Worm (Caenorhabditis elegans) whole organism, late embryonic: ENCODE data around the gene cpna-4.
A peak's percentile ranks its signal among the peaks of the same experiment; 100 is the strongest.

Experiments used
- K02D7.2 ChIP-seq: sonication (generic microtip); optimal IDR thresholded peaks from 2 replicates; lab custom pipeline; 2017; ENCODE audit warnings: mild to moderate bottlenecking, missing genetic modification characterization, missing compliant biosample characterization
- T23F11.4 ChIP-seq: fragments of 200-800 bp; sonication (Bioruptor generic); optimal IDR thresholded peaks from 2 replicates; lab custom pipeline; 2018; ENCODE audit warnings: mild to moderate bottlenecking, missing genetic modification characterization, missing compliant biosample characterization
- ahr-1 ChIP-seq: sonication (generic microtip); optimal IDR thresholded peaks from 2 replicates; lab custom pipeline; 2016; ENCODE audit warnings: missing genetic modification characterization, missing compliant biosample characterization
- ceh-14 ChIP-seq: sonication (generic microtip); optimal IDR thresholded peaks from 2 replicates; lab custom pipeline; 2016; ENCODE audit warnings: missing genotype, missing genetic modification characterization, missing compliant biosample characterization
- ceh-19 ChIP-seq: fragments of 200-800 bp; sonication (Bioruptor generic); optimal IDR thresholded peaks from 2 replicates; lab custom pipeline; 2018; ENCODE audit warnings: mild to moderate bottlenecking, missing genetic modification characterization, missing compliant biosample characterization
- ceh-24 ChIP-seq: sonication (generic microtip); optimal IDR thresholded peaks from 2 replicates; lab custom pipeline; 2016; ENCODE audit warnings: mild to moderate bottlenecking, missing genetic modification characterization, missing compliant biosample characterization
- ceh-30 ChIP-seq: fragments of 150-350 bp; optimal IDR thresholded peaks from 2 replicates; lab custom pipeline; 2014; ENCODE audit warnings: missing biosample characterization, missing genetic modification characterization
- ceh-31 ChIP-seq: sonication (generic microtip); optimal IDR thresholded peaks from 2 replicates; lab custom pipeline; 2016; ENCODE audit warnings: missing genetic modification characterization, missing compliant biosample characterization
- ceh-34 ChIP-seq: sonication (generic microtip); optimal IDR thresholded peaks from 2 replicates; lab custom pipeline; 2016; ENCODE audit warnings: mild to moderate bottlenecking, missing genetic modification characterization, missing compliant biosample characterization
- ceh-45 ChIP-seq: fragments of 200-800 bp; sonication (Bioruptor generic); IDR thresholded peaks from 2 replicates; pipeline ENCODE4 v1.3.6; 2022; ENCODE audit warnings: missing genetic modification reagents, missing genetic modification characterization, missing compliant biosample characterization
- ceh-6 ChIP-seq: fragments of 200-800 bp; sonication (Bioruptor generic); optimal IDR thresholded peaks from 2 replicates; lab custom pipeline; 2018; ENCODE audit warnings: mild to moderate bottlenecking, missing genetic modification characterization, missing compliant biosample characterization
- ceh-9 ChIP-seq: sonication (generic microtip); optimal IDR thresholded peaks from 2 replicates; lab custom pipeline; 2016; ENCODE audit warnings: mild to moderate bottlenecking, missing genetic modification characterization, inconsistent platforms, missing compliant biosample characterization
- che-1 ChIP-seq: sonication (generic microtip); optimal IDR thresholded peaks from 2 replicates; lab custom pipeline; 2016; ENCODE audit warnings: mild to moderate bottlenecking, missing genetic modification characterization, missing compliant biosample characterization
- dmd-4 ChIP-seq: sonication (generic microtip); optimal IDR thresholded peaks from 2 replicates; lab custom pipeline; 2016; ENCODE audit warnings: borderline replicate concordance, missing genetic modification characterization, missing compliant biosample characterization
- elt-2 ChIP-seq: sonication (generic microtip); optimal IDR thresholded peaks from 2 replicates; lab custom pipeline; 2016; ENCODE audit warnings: missing genetic modification reagents, missing genetic modification characterization, missing compliant biosample characterization
- elt-4 ChIP-seq: sonication (generic microtip); optimal IDR thresholded peaks from 2 replicates; lab custom pipeline; 2016; ENCODE audit warnings: missing genetic modification characterization, missing compliant biosample characterization
- ets-4 ChIP-seq: sonication (generic microtip); optimal IDR thresholded peaks from 2 replicates; lab custom pipeline; 2016; ENCODE audit warnings: missing genetic modification characterization, missing compliant biosample characterization
- fax-1 ChIP-seq: sonication (generic microtip); optimal IDR thresholded peaks from 2 replicates; lab custom pipeline; 2016; ENCODE audit warnings: missing genotype, missing genetic modification characterization, missing compliant biosample characterization
- fkh-10 ChIP-seq: fragments of 150-350 bp; optimal IDR thresholded peaks from 2 replicates; lab custom pipeline; 2014; ENCODE audit warnings: missing biosample characterization, missing genetic modification reagents, missing genetic modification characterization
- hlh-13 ChIP-seq: fragments of 200-800 bp; sonication (Bioruptor generic); optimal IDR thresholded peaks from 2 replicates; lab custom pipeline; 2018; ENCODE audit warnings: mild to moderate bottlenecking, missing genetic modification characterization, missing compliant biosample characterization
- hlh-15 ChIP-seq: sonication (generic microtip); optimal IDR thresholded peaks from 2 replicates; lab custom pipeline; 2016; ENCODE audit warnings: missing genetic modification characterization, missing compliant biosample characterization
- hlh-30 ChIP-seq: sonication (generic microtip); optimal IDR thresholded peaks from 2 replicates; lab custom pipeline; 2017; ENCODE audit warnings: antibody characterized with exemption, missing genetic modification characterization, missing compliant biosample characterization; ENCODE audit not compliant: insufficient read depth
- hlh-6 ChIP-seq: sonication (generic microtip); optimal IDR thresholded peaks from 2 replicates; lab custom pipeline; 2016; ENCODE audit warnings: missing genotype, missing genetic modification characterization, missing compliant biosample characterization
- lin-11 ChIP-seq: fragments of 200-800 bp; sonication (Bioruptor generic); optimal IDR thresholded peaks from 2 replicates; lab custom pipeline; 2018; ENCODE audit warnings: mild to moderate bottlenecking, missing genetic modification characterization, missing compliant biosample characterization
- nfya-1 ChIP-seq: sonication (generic microtip); optimal IDR thresholded peaks from 2 replicates; lab custom pipeline; 2017; ENCODE audit warnings: missing genetic modification characterization, mild to moderate bottlenecking, missing compliant biosample characterization, antibody characterized with exemption, moderate library complexity
- pat-9 ChIP-seq: fragments of 200-800 bp; sonication (Bioruptor generic); optimal IDR thresholded peaks from 2 replicates; lab custom pipeline; 2018; ENCODE audit warnings: mild to moderate bottlenecking, missing genetic modification characterization, moderate library complexity, missing compliant biosample characterization
- pha-2 ChIP-seq: sonication (generic microtip); optimal IDR thresholded peaks from 2 replicates; lab custom pipeline; 2017; ENCODE audit warnings: mild to moderate bottlenecking, missing genetic modification characterization, missing compliant biosample characterization
- pha-4 ChIP-seq: fragments of 150-350 bp; optimal IDR thresholded peaks from 2 replicates; lab custom pipeline; 2018; ENCODE audit warnings: missing biosample characterization, missing genetic modification reagents, missing genetic modification characterization
- pros-1 ChIP-seq: fragments of 150-350 bp; optimal IDR thresholded peaks from 2 replicates; lab custom pipeline; 2014; ENCODE audit warnings: missing biosample characterization, missing genetic modification reagents, missing genetic modification characterization
- ref-2 ChIP-seq: sonication (generic microtip); optimal IDR thresholded peaks from 2 replicates; lab custom pipeline; 2016; ENCODE audit warnings: missing genetic modification characterization, missing compliant biosample characterization
- sdc-2 ChIP-seq: sonication (generic microtip); optimal IDR thresholded peaks from 2 replicates; lab custom pipeline; 2016; ENCODE audit warnings: missing genotype, missing genetic modification characterization, missing compliant biosample characterization
- sox-4 ChIP-seq: sonication (generic microtip); optimal IDR thresholded peaks from 2 replicates; lab custom pipeline; 2017; ENCODE audit warnings: mild to moderate bottlenecking, missing genetic modification characterization, inconsistent platforms, missing compliant biosample characterization
- tbx-7 ChIP-seq: sonication (generic microtip); optimal IDR thresholded peaks from 2 replicates; lab custom pipeline; 2016; ENCODE audit warnings: missing genotype, missing genetic modification characterization, missing compliant biosample characterization
- ttx-3 ChIP-seq: sonication (generic microtip); optimal IDR thresholded peaks from 2 replicates; lab custom pipeline; 2016; ENCODE audit warnings: missing genetic modification reagents, missing genetic modification characterization, missing compliant biosample characterization
- unc-3 ChIP-seq, 2 experiments: fragments of 200-800 bp in 1 of 2; sonication (Bioruptor generic) in 1 of 2; sonication (generic microtip) in 1 of 2; conservative IDR thresholded peaks in 1 of 2; optimal IDR thresholded peaks in 1 of 2; 2 replicates each; pipeline versions ENCODE4 v1.3.6 to Lab custom; 2016 to 2022; ENCODE audit warnings: missing compliant biosample characterization in 2 of 2, missing genetic modification characterization in 2 of 2, missing genetic modification reagents in 1 of 2
- unc-42 ChIP-seq: sonication (generic microtip); optimal IDR thresholded peaks from 2 replicates; lab custom pipeline; 2016; ENCODE audit warnings: missing genotype, missing genetic modification characterization, missing compliant biosample characterization
- unc-86 ChIP-seq: sonication (generic microtip); optimal IDR thresholded peaks from 2 replicates; lab custom pipeline; 2016; ENCODE audit warnings: missing genetic modification characterization, missing compliant biosample characterization
- zip-5 ChIP-seq: sonication (generic microtip); optimal IDR thresholded peaks from 2 replicates; lab custom pipeline; 2016; ENCODE audit warnings: missing genetic modification characterization, missing compliant biosample characterization
- ztf-16 ChIP-seq: sonication (generic microtip); optimal IDR thresholded peaks from 2 replicates; lab custom pipeline; 2017; ENCODE audit warnings: missing genetic modification characterization, missing compliant biosample characterization

cpna-4 gene

ce11 chrIV:15378160-15378559 lies 16.8 kb downstream of the cpna-4 start, which contains the start of gene Y73F8A.20:
Gene Y73F8A.20 (plus strand): TSS chrIV:15378460.
- no peak for TF ChIP-seq zip-5 (tag; lab: Kevin White, UChicago)
- no peak for TF ChIP-seq ceh-6 (GFP tag; lab: Kevin White, UChicago)
- no peak for TF ChIP-seq ceh-9 (tag; lab: Kevin White, UChicago)
- TF ChIP-seq ets-4 (tag; lab: Kevin White, UChicago), result no peak
- no peak for TF ChIP-seq sdc-2 (tag; lab: Kevin White, UChicago)
- no peak for TF ChIP-seq che-1
- TF ChIP-seq ceh-19, result no peak
- no peak for TF ChIP-seq ceh-31 (tag; lab: Kevin White, UChicago)
- TF ChIP-seq ttx-3 (tag; lab: Kevin White, UChicago), result no peak
- no peak for TF ChIP-seq ahr-1 (tag; lab: Kevin White, UChicago)
- TF ChIP-seq pat-9 (tag; lab: Kevin White, UChicago), result no peak
- no peak for TF ChIP-seq K02D7.2 (tag; lab: Kevin White, UChicago)
- TF ChIP-seq ref-2 (tag; lab: Kevin White, UChicago), result no peak
- no peak for TF ChIP-seq T23F11.4 (GFP tag; lab: Kevin White, UChicago)
- no peak for TF ChIP-seq hlh-15 (tag; lab: Kevin White, UChicago)
- TF ChIP-seq pros-1, result no peak

- no peak for TF ChIP-seq ahr-1 (tag; lab: Kevin White, UChicago)
- no peak for TF ChIP-seq pha-2 (tag; lab: Kevin White, UChicago)
- no peak for TF ChIP-seq ceh-45 (GFP tag; lab: Robert Waterston, UW)
- no peak for TF ChIP-seq dmd-4 (tag; lab: Kevin White, UChicago)
- no peak for TF ChIP-seq ceh-14 (tag; lab: Kevin White, UChicago)
- no peak for TF ChIP-seq hlh-6
- TF ChIP-seq hlh-13 (GFP tag; lab: Kevin White, UChicago), result no peak
- TF ChIP-seq, all 69 proteins: peak for 0
Observed at ce11 chrIV:15381826-15382225, 20.5 kb downstream of the cpna-4 start.

- TF ChIP-seq ztf-16 (tag; lab: Kevin White, UChicago), result no peak
- TF ChIP-seq fkh-10, result no peak
- no peak for TF ChIP-seq unc-3 (GFP tag; conservative IDR thresholded peaks at IDR 0.05; lab: Robert Waterston, UW)
- TF ChIP-seq unc-3 (tag; optimal IDR thresholded peaks at IDR 0.05; lab: Kevin White, UChicago), result no peak
- TF ChIP-seq nfya-1 (tag; lab: Kevin White, UChicago), result no peak
- no peak for TF ChIP-seq hlh-6
- no peak for TF ChIP-seq pros-1
Observed at ce11 chrIV:15382539-15382938, 21.2 kb downstream of the cpna-4 start.

- peak; percentile 44 for TF ChIP-seq elt-2
- TF ChIP-seq ceh-34 (tag; lab: Kevin White, UChicago), result no peak
- TF ChIP-seq, all 69 proteins: peak for 1
Observed at ce11 chrIV:15385181-15385580, 23.8 kb downstream of the cpna-4 start.

- no peak for TF ChIP-seq K02D7.2 (tag; lab: Kevin White, UChicago)
- TF ChIP-seq elt-2, result no peak
- TF ChIP-seq sox-4 (tag; lab: Kevin White, UChicago), result no peak
- no peak for TF ChIP-seq ceh-30 (tag; lab: Kevin White, UChicago)
- TF ChIP-seq ceh-6 (GFP tag; lab: Kevin White, UChicago), result no peak
- TF ChIP-seq unc-42 (tag; lab: Kevin White, UChicago), result no peak
- no peak for TF ChIP-seq ceh-14 (tag; lab: Kevin White, UChicago)
- no peak for TF ChIP-seq elt-4
- no peak for TF ChIP-seq T23F11.4 (GFP tag; lab: Kevin White, UChicago)
- no peak for TF ChIP-seq pha-4 (tag; lab: Kevin White, UChicago)
- no peak for TF ChIP-seq fax-1 (tag; lab: Kevin White, UChicago)
- no peak for TF ChIP-seq unc-86 (tag; lab: Kevin White, UChicago)
- no peak for TF ChIP-seq ceh-45 (GFP tag; lab: Robert Waterston, UW)
- TF ChIP-seq pat-9 (tag; lab: Kevin White, UChicago), result no peak
- no peak for TF ChIP-seq hlh-30 (tag; lab: Kevin White, UChicago)
- TF ChIP-seq sdc-2 (tag; lab: Kevin White, UChicago), result no peak
- TF ChIP-seq lin-11 (tag; lab: Kevin White, UChicago), result no peak
- TF ChIP-seq ceh-24, result no peak
- TF ChIP-seq tbx-7 (tag; lab: Kevin White, UChicago), result no peak
- TF ChIP-seq ceh-31 (tag; lab: Kevin White, UChicago), result no peak
Observed at ce11 chrIV:15390927-15391326, 29.6 kb downstream of the cpna-4 start, which contains the start of gene Y73F8A.1159. Gene Y73F8A.1159 (minus strand): TSS chrIV:15391027.
